Worm (Caenorhabditis elegans) whole organism, L3 larva: ENCODE measurements around the gene tofu-6.

Experiments used
- ama-1 ChIP-seq: fragments of 150-350 bp; optimal IDR thresholded peaks from 2 replicates; lab custom pipeline; 2018
- elt-2 ChIP-seq: sonication (generic microtip); optimal IDR thresholded peaks from 2 replicates; lab custom pipeline; 2016; ENCODE audit warnings: missing genetic modification reagents, mild to moderate bottlenecking, missing genetic modification characterization, missing compliant biosample characterization
- elt-3 ChIP-seq, 3 experiments: fragments of 150-350 bp in 1 of 3; sonication (generic microtip) in 2 of 3; optimal IDR thresholded peaks; 2 replicates in 2 of 3; 4 replicates in 1 of 3; lab custom pipeline; 2014 to 2017; ENCODE audit warnings: missing biosample characterization in 3 of 3, missing genetic modification characterization in 3 of 3
- fkh-10 ChIP-seq: sonication (generic microtip); optimal IDR thresholded peaks from 2 replicates; lab custom pipeline; 2017; ENCODE audit warnings: missing biosample characterization, missing genetic modification reagents, missing genetic modification characterization
- nhr-11 ChIP-seq: fragments of 150-350 bp; optimal IDR thresholded peaks from 2 replicates; lab custom pipeline; 2014; ENCODE audit warnings: missing biosample characterization, missing genetic modification characterization
- nhr-237 ChIP-seq: fragments of 150-350 bp; optimal IDR thresholded peaks from 2 replicates; lab custom pipeline; 2014; ENCODE audit warnings: missing biosample characterization, missing genetic modification characterization
- nhr-43 ChIP-seq: sonication (generic microtip); optimal IDR thresholded peaks from 2 replicates; lab custom pipeline; 2016; ENCODE audit warnings: mild to moderate bottlenecking, missing genetic modification characterization, missing compliant biosample characterization; ENCODE audit not compliant: poor library complexity, severe bottlenecking
- nhr-76 ChIP-seq: fragments of 150-350 bp; sonication (generic microtip); optimal IDR thresholded peaks from 5 replicates; lab custom pipeline; 2014; ENCODE audit warnings: missing biosample characterization, missing genetic modification characterization
- snpc-4 ChIP-seq: fragments of 150-350 bp; optimal IDR thresholded peaks from 2 replicates; lab custom pipeline; 2014; ENCODE audit warnings: missing biosample characterization, missing genetic modification characterization
- tbx-2 ChIP-seq: sonication (generic microtip); optimal IDR thresholded peaks from 2 replicates; lab custom pipeline; 2016; ENCODE audit warnings: mild to moderate bottlenecking, missing genetic modification characterization, missing compliant biosample characterization

DNA sequence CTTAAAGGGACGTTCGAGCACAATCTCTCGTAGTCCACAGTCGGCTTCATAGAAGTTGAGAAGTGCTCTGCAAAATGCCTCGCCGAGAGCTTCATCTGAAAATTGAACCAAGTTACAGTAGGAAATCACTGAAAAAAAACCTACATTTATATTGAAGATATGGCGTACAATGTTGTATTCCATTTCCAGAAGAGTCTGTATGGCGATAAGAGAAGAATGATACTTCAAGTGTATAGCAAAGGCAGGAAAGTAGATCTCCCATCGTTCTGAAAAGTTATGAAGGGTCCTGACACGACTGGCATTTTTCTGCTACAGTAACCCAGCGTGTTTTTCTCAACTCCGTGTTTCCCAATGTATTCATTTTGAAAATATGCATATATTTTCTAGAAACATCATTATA is 36.8 kb upstream of the tofu-6 start:
- TF ChIP-seq fkh-10 (GFP tag; lab: Kevin White, UChicago): no peak
- no peak for TF ChIP-seq tbx-2 (tag; lab: Kevin White, UChicago)
- TF ChIP-seq nhr-11 (tag; lab: Kevin White, UChicago): no peak
- TF ChIP-seq elt-2 (tag; lab: Kevin White, UChicago): no peak
- no peak for TF ChIP-seq ama-1 (lab: Kevin White, UChicago)
- no peak for TF ChIP-seq nhr-237
- peak; percentile 8 for TF ChIP-seq nhr-43
- TF ChIP-seq snpc-4: no peak
- no peak for TF ChIP-seq nhr-76 (tag; lab: Kevin White, UChicago)
- no peak for TF ChIP-seq elt-3 (tag; optimal IDR thresholded peaks at IDR 0.05; lab: Kevin White, UChicago)
